Fruit fly (Drosophila melanogaster) whole organism, prepupa: Measurements from ENCODE around the gene Nct.

Experiments used
- CG11762 ChIP-seq: fragments of 200-800 bp; sonication (Bioruptor generic); optimal IDR thresholded peaks from 3 replicates; lab custom pipeline; 2016; ENCODE audit warnings: missing biosample characterization, missing genetic modification characterization; ENCODE audit not compliant: insufficient read depth
- CG11902 ChIP-seq: fragments of 200-800 bp; sonication (Bioruptor generic); optimal IDR thresholded peaks from 3 replicates; lab custom pipeline; 2016; ENCODE audit warnings: missing biosample characterization, missing genetic modification characterization
- CG3032 ChIP-seq: fragments of 200-800 bp; optimal IDR thresholded peaks from 2 replicates; lab custom pipeline; 2019; ENCODE audit warnings: missing biosample characterization, mild to moderate bottlenecking, missing genetic modification characterization, moderate library complexity
- CG3919 ChIP-seq: fragments of 200-800 bp; sonication (Bioruptor generic); optimal IDR thresholded peaks from 3 replicates; lab custom pipeline; 2016; ENCODE audit warnings: missing biosample characterization, missing genetic modification characterization
- CG6163 ChIP-seq: fragments of 200-800 bp; sonication (Bioruptor generic); IDR thresholded peaks from 3 replicates; pipeline ENCODE4 v1.3.6; 2022; ENCODE audit warnings: missing biosample characterization, missing genetic modification characterization
- Ets21C ChIP-seq: fragments of 200-800 bp; sonication (Bioruptor generic); optimal IDR thresholded peaks from 3 replicates; lab custom pipeline; 2016; ENCODE audit warnings: missing biosample characterization, missing genetic modification characterization
- Hr39 ChIP-seq: fragments of 200-800 bp; sonication (Bioruptor generic); optimal IDR thresholded peaks from 2 replicates; lab custom pipeline; 2016; ENCODE audit warnings: missing biosample characterization, missing genetic modification characterization
- Met ChIP-seq: fragments of 200-800 bp; sonication (Bioruptor generic); optimal IDR thresholded peaks from 3 replicates; lab custom pipeline; 2016; ENCODE audit warnings: missing biosample characterization, missing genetic modification characterization
- cyc ChIP-seq: fragments of 200-800 bp; sonication (Bioruptor generic); optimal IDR thresholded peaks from 3 replicates; lab custom pipeline; 2016; ENCODE audit warnings: missing biosample characterization, missing genetic modification characterization
- dsx ChIP-seq: fragments of 200-800 bp; optimal IDR thresholded peaks from 3 replicates; lab custom pipeline; 2019; ENCODE audit warnings: missing biosample characterization, mild to moderate bottlenecking, missing genetic modification characterization, moderate library complexity; ENCODE audit not compliant: poor library complexity, severe bottlenecking
- eg ChIP-seq: fragments of 200-800 bp; sonication (Bioruptor generic); IDR thresholded peaks from 3 replicates; pipeline ENCODE4 v1.3.6; 2022; ENCODE audit warnings: missing biosample characterization, missing genetic modification characterization
- esn ChIP-seq: fragments of 200-800 bp; sonication (Bioruptor generic); optimal IDR thresholded peaks from 2 replicates; lab custom pipeline; 2016; ENCODE audit warnings: missing biosample characterization, mild to moderate bottlenecking, missing genetic modification characterization, moderate library complexity
- fkh ChIP-seq: fragments of 200-800 bp; sonication (Bioruptor generic); optimal IDR thresholded peaks from 3 replicates; lab custom pipeline; 2017; ENCODE audit warnings: missing biosample characterization, mild to moderate bottlenecking, missing genetic modification characterization, moderate library complexity
- pdm3 ChIP-seq: fragments of 200-800 bp; sonication (Bioruptor generic); optimal IDR thresholded peaks from 3 replicates; lab custom pipeline; 2016; ENCODE audit warnings: missing biosample characterization, missing genetic modification characterization
- svp ChIP-seq: fragments of 200-800 bp; sonication (Bioruptor generic); peaks from one replicate; lab custom pipeline; 2016; ENCODE audit warnings: missing biosample characterization, missing genetic modification characterization

The Nct gene

DNA sequence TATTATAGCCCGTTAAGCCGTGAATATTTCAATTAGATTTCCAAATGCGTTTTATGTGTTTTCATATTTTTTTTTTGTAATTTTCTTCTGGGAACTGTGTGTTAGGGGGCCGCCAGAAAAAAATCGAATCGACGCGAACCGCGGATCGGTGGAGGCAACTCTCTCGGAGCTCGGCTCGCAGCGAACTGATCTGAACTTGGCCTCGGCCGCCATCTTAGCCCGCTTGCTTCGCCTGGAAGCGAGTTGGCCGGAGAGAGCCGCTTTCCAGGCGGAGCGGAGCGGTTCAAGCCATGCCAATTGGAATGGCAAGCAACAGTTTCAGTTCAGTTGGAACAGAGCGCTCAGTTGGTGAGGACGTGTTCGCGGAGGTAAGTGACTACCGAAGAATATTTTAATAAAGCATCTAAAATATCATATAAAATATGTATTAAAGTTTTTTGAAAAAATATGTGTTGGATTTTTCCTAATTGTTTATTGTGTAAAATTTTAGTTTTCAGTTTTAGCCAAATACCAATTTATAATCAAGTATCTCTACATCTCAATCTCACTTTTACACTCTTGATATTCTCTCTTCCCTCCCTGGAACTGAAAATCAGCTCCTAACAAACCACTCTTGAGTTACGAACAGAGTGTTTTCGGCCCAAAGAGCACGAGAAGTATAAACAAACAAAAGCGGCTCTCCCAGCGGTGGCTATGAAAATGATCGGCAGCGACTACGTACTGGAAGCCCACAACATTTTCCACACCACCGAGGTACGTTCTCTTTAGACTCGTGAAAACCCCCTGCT is 43.2 kb downstream of the Nct start, which contains the start of the genes CG31121 and CG11069 (continued):
- no peak for TF ChIP-seq Met (GFP tag; lab: Kevin White, UChicago)
- TF ChIP-seq fkh (GFP tag; lab: Kevin White, UChicago) = no peak
- no peak for TF ChIP-seq cyc
- TF ChIP-seq Hr39 (GFP tag; lab: Kevin White, UChicago) = no peak
- no peak for TF ChIP-seq Ets21C
- TF ChIP-seq CG11902 (GFP tag; lab: Kevin White, UChicago) = no peak
- TF ChIP-seq CG11762 (GFP tag; lab: Kevin White, UChicago) = peak; percentile 3
- TF ChIP-seq eg = peak; percentile 59; the same call in 1 of the 3 replicates
- no peak for TF ChIP-seq CG3032 (tag; lab: Kevin White, UChicago)
- peak; percentile 28; the same call in 1 of the 3 replicates for TF ChIP-seq CG6163 (GFP tag; lab: Robert Waterston, UW)
- peak; percentile 6 for TF ChIP-seq CG3919
- no peak for TF ChIP-seq esn (GFP tag; lab: Kevin White, UChicago)
- TF ChIP-seq pdm3 (GFP tag; lab: Kevin White, UChicago) = no peak
- TF ChIP-seq dsx (GFP tag; lab: Kevin White, UChicago) = peak; percentile 9
- no peak for TF ChIP-seq svp (GFP tag; lab: Kevin White, UChicago)

dm6 chr3R:24900816-24901215 is 49.4 kb downstream of the Nct start, which contains the start of gene CG10845:
TSS of gene CG10845 (plus strand) at chr3R:24901116.
- no peak for TF ChIP-seq Met (GFP tag; lab: Kevin White, UChicago)
- TF ChIP-seq, all 60 proteins: peak for 0
